Worm (Caenorhabditis elegans) whole organism, L3 larva: ENCODE results near the gene cox-11.
A peak's percentile ranks its signal among the peaks of the same experiment; 100 is the strongest.

Experiments
- R02D3.7 ChIP-seq: fragments of 150-350 bp; optimal IDR thresholded peaks from 2 replicates; lab custom pipeline; 2014; ENCODE audit warnings: missing biosample characterization, missing genetic modification characterization
- ZK546.5 ChIP-seq: sonication (generic microtip); optimal IDR thresholded peaks from 2 replicates; lab custom pipeline; 2017; ENCODE audit warnings: missing biosample characterization, missing genetic modification characterization
- aly-2 ChIP-seq: fragments of 150-350 bp; optimal IDR thresholded peaks from 2 replicates; lab custom pipeline; 2014; ENCODE audit warnings: missing biosample characterization, missing genetic modification characterization
- ama-1 ChIP-seq: fragments of 150-350 bp; optimal IDR thresholded peaks from 2 replicates; lab custom pipeline; 2018
- ceh-28 ChIP-seq: fragments of 150-350 bp; optimal IDR thresholded peaks from 2 replicates; lab custom pipeline; 2014; ENCODE audit warnings: missing biosample characterization, missing genetic modification reagents, missing genetic modification characterization
- ceh-82 ChIP-seq: fragments of 150-350 bp; optimal IDR thresholded peaks from 2 replicates; lab custom pipeline; 2014; ENCODE audit warnings: missing biosample characterization, missing genetic modification characterization
- ceh-9 ChIP-seq: sonication (generic microtip); optimal IDR thresholded peaks from 2 replicates; lab custom pipeline; 2018; ENCODE audit warnings: missing biosample characterization, missing genetic modification characterization
- daf-12 ChIP-seq: fragments of 150-350 bp; optimal IDR thresholded peaks from 2 replicates; lab custom pipeline; 2014; ENCODE audit warnings: missing biosample characterization, missing genetic modification reagents, missing genetic modification characterization
- egl-5 ChIP-seq: fragments of 150-350 bp; optimal IDR thresholded peaks from 2 replicates; lab custom pipeline; 2017; ENCODE audit warnings: missing biosample characterization, missing genetic modification reagents, missing genetic modification characterization, inconsistent platforms
- elt-1 ChIP-seq: fragments of 150-350 bp; optimal IDR thresholded peaks from 2 replicates; lab custom pipeline; 2014; ENCODE audit warnings: missing biosample characterization, missing genetic modification characterization
- elt-3 ChIP-seq, 3 experiments: fragments of 150-350 bp in 1 of 3; sonication (generic microtip) in 2 of 3; optimal IDR thresholded peaks; 2 replicates in 2 of 3; 4 replicates in 1 of 3; lab custom pipeline; 2014 to 2017; ENCODE audit warnings: missing biosample characterization in 3 of 3, missing genetic modification characterization in 3 of 3
- eor-1 ChIP-seq, 2 experiments: fragments of 150-350 bp; optimal IDR thresholded peaks; 2 replicates each; lab custom pipeline; 2014 to 2018; ENCODE audit warnings: missing biosample characterization in 2 of 2, missing genetic modification characterization in 2 of 2
- fkh-10 ChIP-seq: sonication (generic microtip); optimal IDR thresholded peaks from 2 replicates; lab custom pipeline; 2017; ENCODE audit warnings: missing biosample characterization, missing genetic modification reagents, missing genetic modification characterization
- fos-1 ChIP-seq: fragments of 150-350 bp; optimal IDR thresholded peaks from 2 replicates; lab custom pipeline; 2014; ENCODE audit warnings: missing biosample characterization, missing genetic modification characterization
- hmg-11 ChIP-seq: sonication (generic microtip); optimal IDR thresholded peaks from 2 replicates; lab custom pipeline; 2016; ENCODE audit warnings: missing genetic modification characterization, missing compliant biosample characterization
- jun-1 ChIP-seq: fragments of 150-350 bp; optimal IDR thresholded peaks from 2 replicates; lab custom pipeline; 2014; ENCODE audit warnings: missing biosample characterization, missing genetic modification reagents, missing genetic modification characterization
- lin-15B ChIP-seq: fragments of 150-350 bp; optimal IDR thresholded peaks from 2 replicates; lab custom pipeline; 2014; ENCODE audit warnings: missing biosample characterization, missing genetic modification characterization
- lin-39 ChIP-seq: fragments of 150-350 bp; optimal IDR thresholded peaks from 2 replicates; lab custom pipeline; 2018; ENCODE audit warnings: missing biosample characterization, missing genetic modification reagents, missing genetic modification characterization
- lsy-12 ChIP-seq: sonication (generic microtip); optimal IDR thresholded peaks from 2 replicates; lab custom pipeline; 2016; ENCODE audit warnings: mild to moderate bottlenecking, missing genetic modification characterization, missing compliant biosample characterization
- mdl-1 ChIP-seq: fragments of 150-350 bp; optimal IDR thresholded peaks from 2 replicates; lab custom pipeline; 2014; ENCODE audit warnings: missing biosample characterization, missing genetic modification characterization
- mml-1 ChIP-seq: fragments of 150-350 bp; sonication (generic microtip); optimal IDR thresholded peaks from 3 replicates; lab custom pipeline; 2014; ENCODE audit warnings: missing biosample characterization, missing genetic modification characterization
- nfya-1 ChIP-seq: sonication (generic microtip); optimal IDR thresholded peaks from 2 replicates; lab custom pipeline; 2017; ENCODE audit warnings: missing genetic modification characterization, mild to moderate bottlenecking, missing compliant biosample characterization, antibody characterized with exemption, moderate library complexity; ENCODE audit not compliant: insufficient read depth
- nhr-11 ChIP-seq: fragments of 150-350 bp; optimal IDR thresholded peaks from 2 replicates; lab custom pipeline; 2014; ENCODE audit warnings: missing biosample characterization, missing genetic modification characterization
- nhr-12 ChIP-seq: fragments of 150-350 bp; optimal IDR thresholded peaks from 2 replicates; lab custom pipeline; 2014; ENCODE audit warnings: missing biosample characterization, missing genetic modification characterization
- nhr-23 ChIP-seq: fragments of 150-350 bp; optimal IDR thresholded peaks from 2 replicates; lab custom pipeline; 2014; ENCODE audit warnings: missing biosample characterization, missing genetic modification reagents, missing genetic modification characterization
- nhr-237 ChIP-seq: fragments of 150-350 bp; optimal IDR thresholded peaks from 2 replicates; lab custom pipeline; 2014; ENCODE audit warnings: missing biosample characterization, missing genetic modification characterization
- nhr-25 ChIP-seq: sonication (generic microtip); optimal IDR thresholded peaks from 2 replicates; lab custom pipeline; 2017; ENCODE audit warnings: missing biosample characterization, missing genetic modification characterization
- nhr-28 ChIP-seq: fragments of 150-350 bp; optimal IDR thresholded peaks from 2 replicates; lab custom pipeline; 2014; ENCODE audit warnings: missing biosample characterization, missing genetic modification characterization
- nhr-43 ChIP-seq: sonication (generic microtip); optimal IDR thresholded peaks from 2 replicates; lab custom pipeline; 2016; ENCODE audit warnings: mild to moderate bottlenecking, missing genetic modification characterization, missing compliant biosample characterization; ENCODE audit not compliant: poor library complexity, severe bottlenecking
- nhr-67 ChIP-seq: fragments of 150-350 bp; optimal IDR thresholded peaks from 2 replicates; lab custom pipeline; 2014; ENCODE audit warnings: missing biosample characterization, missing genetic modification characterization
- nhr-76 ChIP-seq: fragments of 150-350 bp; sonication (generic microtip); optimal IDR thresholded peaks from 5 replicates; lab custom pipeline; 2014; ENCODE audit warnings: missing biosample characterization, missing genetic modification characterization
- nhr-77 ChIP-seq: fragments of 150-350 bp; optimal IDR thresholded peaks from 2 replicates; lab custom pipeline; 2014; ENCODE audit warnings: missing biosample characterization, missing genetic modification characterization
- pqm-1 ChIP-seq: fragments of 150-350 bp; optimal IDR thresholded peaks from 2 replicates; lab custom pipeline; 2017; ENCODE audit warnings: missing biosample characterization, missing genetic modification characterization, inconsistent platforms
- sea-2 ChIP-seq: fragments of 150-350 bp; sonication (generic microtip); optimal IDR thresholded peaks from 4 replicates; lab custom pipeline; 2014; ENCODE audit warnings: missing biosample characterization, missing genetic modification reagents, missing genetic modification characterization
- skn-1 ChIP-seq: fragments of 150-350 bp; optimal IDR thresholded peaks from 2 replicates; lab custom pipeline; 2014; ENCODE audit warnings: missing biosample characterization, missing genetic modification characterization
- snpc-4 ChIP-seq: fragments of 150-350 bp; optimal IDR thresholded peaks from 2 replicates; lab custom pipeline; 2014; ENCODE audit warnings: missing biosample characterization, missing genetic modification characterization
- tbx-2 ChIP-seq: sonication (generic microtip); optimal IDR thresholded peaks from 2 replicates; lab custom pipeline; 2016; ENCODE audit warnings: mild to moderate bottlenecking, missing genetic modification characterization, missing compliant biosample characterization
- unc-39 ChIP-seq: sonication (generic microtip); optimal IDR thresholded peaks from 4 replicates; lab custom pipeline; 2017; ENCODE audit warnings: missing biosample characterization, missing genetic modification characterization
- ztf-11 ChIP-seq: fragments of 150-350 bp; optimal IDR thresholded peaks from 2 replicates; lab custom pipeline; 2014; ENCODE audit warnings: missing biosample characterization, missing genetic modification characterization
- ztf-4 ChIP-seq: fragments of 150-350 bp; optimal IDR thresholded peaks from 2 replicates; lab custom pipeline; 2014; ENCODE audit warnings: missing biosample characterization, missing genetic modification characterization

cox-11 gene

DNA sequence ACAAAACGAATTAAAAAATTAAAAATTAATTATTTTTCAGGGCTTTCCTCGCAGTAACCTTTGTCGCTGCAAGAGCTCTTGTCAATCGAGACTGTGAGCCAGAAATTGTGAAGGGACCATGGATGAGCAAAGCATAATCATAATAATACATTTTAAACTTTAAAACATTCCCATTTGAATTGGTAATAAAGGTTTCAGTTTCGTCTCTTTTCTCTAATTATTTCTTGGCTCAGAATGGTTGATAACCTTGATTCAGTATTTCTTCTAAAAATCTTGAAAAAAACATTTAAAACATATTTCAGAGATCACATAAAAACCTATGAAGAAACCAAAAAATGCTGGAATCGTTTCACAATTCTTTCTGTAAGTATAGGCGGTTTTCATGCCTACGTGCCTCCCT is 14.7 kb downstream of the cox-11 start, which contains the start of gene JC8.16:
Gene JC8.16, plus strand, starts transcription at position 301 of the 400 bp plus-strand sequence.
- TF ChIP-seq elt-3 (tag; optimal IDR thresholded peaks at IDR 0.05; lab: Kevin White, UChicago): no peak
- TF ChIP-seq ceh-82 (tag; lab: Kevin White, UChicago): no peak
- TF ChIP-seq fos-1 (tag; lab: Kevin White, UChicago): no peak
- no peak for TF ChIP-seq lin-15B (tag; lab: Kevin White, UChicago)
- no peak for TF ChIP-seq nhr-23 (tag; lab: Kevin White, UChicago)
- TF ChIP-seq nhr-67: no peak
- no peak for TF ChIP-seq nhr-12 (tag; lab: Kevin White, UChicago)
- no peak for TF ChIP-seq ZK546.5 (tag; lab: Kevin White, UChicago)
- no peak for TF ChIP-seq nhr-11 (tag; lab: Kevin White, UChicago)
- no peak for TF ChIP-seq eor-1 (tag; optimal IDR thresholded peaks at IDR 0.05; lab: Kevin White, UChicago)
- no peak for TF ChIP-seq nhr-28 (tag; lab: Kevin White, UChicago)
- no peak for TF ChIP-seq ceh-9 (tag; lab: Kevin White, UChicago)
- TF ChIP-seq R02D3.7 (tag; lab: Kevin White, UChicago): no peak
- TF ChIP-seq jun-1 (tag; lab: Kevin White, UChicago): no peak
- no peak for TF ChIP-seq aly-2 (tag; lab: Kevin White, UChicago)
- TF ChIP-seq lsy-12 (tag; lab: Kevin White, UChicago): no peak
- TF ChIP-seq mdl-1 (tag; lab: Kevin White, UChicago): no peak
- no peak for TF ChIP-seq hmg-11 (tag; lab: Kevin White, UChicago)
- TF ChIP-seq nhr-43 (tag; lab: Kevin White, UChicago): no peak
- no peak for TF ChIP-seq snpc-4 (tag; lab: Kevin White, UChicago)
- TF ChIP-seq, all 47 proteins: peak for 0

DNA sequence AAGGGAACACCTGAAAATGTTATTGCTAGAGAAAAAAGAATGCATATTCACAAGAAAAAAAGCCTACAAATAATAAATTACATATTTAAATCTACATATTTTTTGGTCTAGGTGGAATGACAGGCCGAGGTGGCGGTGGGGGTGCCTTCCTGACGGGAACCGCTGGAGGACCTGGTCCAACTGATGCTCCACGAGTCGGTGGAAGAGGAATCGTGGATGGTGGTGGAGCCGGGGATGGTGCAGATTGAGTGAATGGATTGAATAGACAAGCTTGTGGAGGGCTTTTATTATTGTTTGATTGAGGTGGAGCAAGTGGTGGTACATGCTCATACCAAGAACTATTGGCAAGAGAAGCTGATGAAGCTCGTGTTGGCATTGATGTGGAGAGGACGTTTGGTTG is 17.7 kb downstream of the cox-11 start:
- no peak for TF ChIP-seq fos-1 (tag; lab: Kevin White, UChicago)
- no peak for TF ChIP-seq jun-1 (tag; lab: Kevin White, UChicago)
- no peak for TF ChIP-seq ZK546.5 (tag; lab: Kevin White, UChicago)
- no peak for TF ChIP-seq ztf-11 (tag; lab: Kevin White, UChicago)
- TF ChIP-seq elt-1 (tag; lab: Kevin White, UChicago): no peak

- TF ChIP-seq jun-1 (tag; lab: Kevin White, UChicago) (no peak), nfya-1 (tag; lab: Kevin White, UChicago) (peak; percentile 57)
Observed at ce11 chrIV:13268385-13268784, 24.3 kb downstream of the cox-11 start.

ce11 chrIV:13272494-13272893 is 28.4 kb downstream of the cox-11 start, which contains the start of gene unc-26:
unc-26 (minus strand) TSS chrIV:13272516.
- TF ChIP-seq snpc-4 (tag; lab: Kevin White, UChicago): no peak
- TF ChIP-seq nhr-28 (tag; lab: Kevin White, UChicago): no peak
- TF ChIP-seq ztf-4 (tag; lab: Kevin White, UChicago): no peak
- TF ChIP-seq nhr-43 (tag; lab: Kevin White, UChicago): no peak
- peak; percentile 80 for TF ChIP-seq nfya-1 (tag; lab: Kevin White, UChicago)
- TF ChIP-seq ceh-28: no peak
- TF ChIP-seq ztf-11 (tag; lab: Kevin White, UChicago): no peak
- TF ChIP-seq ama-1: no peak
- TF ChIP-seq skn-1 (tag; lab: Kevin White, UChicago): no peak
- no peak for TF ChIP-seq mdl-1 (tag; lab: Kevin White, UChicago)
- no peak for TF ChIP-seq nhr-237
- TF ChIP-seq nhr-77: no peak
- no peak for TF ChIP-seq tbx-2 (tag; lab: Kevin White, UChicago)
- TF ChIP-seq fkh-10 (GFP tag; lab: Kevin White, UChicago): no peak
- peak; percentile 71 for TF ChIP-seq egl-5 (tag; lab: Kevin White, UChicago)
- TF ChIP-seq lin-15B (tag; lab: Kevin White, UChicago): peak; percentile 17
- TF ChIP-seq pqm-1: no peak
- TF ChIP-seq hmg-11 (tag; lab: Kevin White, UChicago): peak; percentile 86
- TF ChIP-seq sea-2 (GFP tag; lab: Kevin White, UChicago): no peak
- TF ChIP-seq nhr-67: no peak
- TF ChIP-seq fos-1 (tag; lab: Kevin White, UChicago): no peak
- no peak for TF ChIP-seq jun-1 (tag; lab: Kevin White, UChicago)
- no peak for TF ChIP-seq ZK546.5 (tag; lab: Kevin White, UChicago)
- TF ChIP-seq elt-1 (tag; lab: Kevin White, UChicago): no peak
- no peak for TF ChIP-seq lsy-12 (tag; lab: Kevin White, UChicago)
- no peak for TF ChIP-seq nhr-11 (tag; lab: Kevin White, UChicago)
- TF ChIP-seq daf-12: no peak
- no peak for TF ChIP-seq R02D3.7 (tag; lab: Kevin White, UChicago)
- no peak for TF ChIP-seq mml-1
- TF ChIP-seq eor-1 (tag; optimal IDR thresholded peaks at IDR 0.05; lab: Kevin White, UChicago): no peak
- no peak for TF ChIP-seq nhr-23 (tag; lab: Kevin White, UChicago)
- TF ChIP-seq unc-39 (tag; lab: Kevin White, UChicago): no peak
- TF ChIP-seq nhr-25 (tag; lab: Kevin White, UChicago): no peak
- TF ChIP-seq ceh-82 (tag; lab: Kevin White, UChicago): no peak
- TF ChIP-seq lin-39 (tag; lab: Kevin White, UChicago): peak; percentile 22
- TF ChIP-seq nhr-76 (tag; lab: Kevin White, UChicago): no peak
- TF ChIP-seq, all 47 proteins: peak for 5
